Fruit fly (Drosophila melanogaster): ENCODE results near the gene CG7218.
A peak's percentile ranks its signal among the peaks of the same experiment; 100 is the strongest.

The CG7218 gene

dm6 chr3R:18183244-18183643 lies 19.0 kb upstream of the CG7218 start, which contains the start of gene cdm (continued):
- no peak for TF ChIP-seq gem (tag; optimal IDR thresholded peaks at IDR 0.05)

- TF ChIP-seq Rfx (GFP tag; IDR thresholded peaks at IDR 0.05), result peak; percentile 84
- no peak for TF ChIP-seq fru (optimal IDR thresholded peaks at IDR 0.05)
- TF ChIP-seq YL-1 (GFP tag; optimal IDR thresholded peaks at IDR 0.05), result peak; percentile 77
- peak; percentile 69 for TF ChIP-seq dm (GFP tag; optimal IDR thresholded peaks at IDR 0.05)
- peak; percentile 88 for TF ChIP-seq run (tag; optimal IDR thresholded peaks at IDR 0.05)
- TF ChIP-seq kah (GFP tag; optimal IDR thresholded peaks at IDR 0.05), result peak; percentile 84
- TF ChIP-seq sc (optimal IDR thresholded peaks at IDR 0.05), result no peak
- peak; percentile 89 for TF ChIP-seq sc (GFP tag; optimal IDR thresholded peaks at IDR 0.05)
- TF ChIP-seq CG8478 (optimal IDR thresholded peaks at IDR 0.05), result no peak
- peak; percentile 73; the same call in 1 of the 2 replicates for TF ChIP-seq wdn (GFP tag; IDR thresholded peaks at IDR 0.05)
- TF ChIP-seq CG7372 (GFP tag; IDR thresholded peaks at IDR 0.05), result peak; percentile 88
- TF ChIP-seq CG9727 (GFP tag; optimal IDR thresholded peaks at IDR 0.05), result peak; percentile 96
- peak; percentile 68; the same call in 1 of the 2 replicates for TF ChIP-seq gt (GFP tag; IDR thresholded peaks at IDR 0.05)
- TF ChIP-seq Mes4 (GFP tag; optimal IDR thresholded peaks at IDR 0.05), result peak; percentile 90
- TF ChIP-seq Oli (tag; optimal IDR thresholded peaks at IDR 0.05), result peak; percentile 95
- peak; percentile 94 for TF ChIP-seq org-1 (GFP tag; optimal IDR thresholded peaks at IDR 0.05)
- TF ChIP-seq gfzf (GFP tag; optimal IDR thresholded peaks at IDR 0.05), result no peak
- peak; percentile 66 for TF ChIP-seq E2f2 (GFP tag; IDR thresholded peaks at IDR 0.05)
- peak; percentile 43 for TF ChIP-seq ash1 (GFP tag; optimal IDR thresholded peaks at IDR 0.05)
- TF ChIP-seq Pdp1 (GFP tag; optimal IDR thresholded peaks at IDR 0.05), result peak; percentile 86 to 92
- peak; percentile 93 for TF ChIP-seq ci (GFP tag; IDR thresholded peaks at IDR 0.05)
- TF ChIP-seq Adf1 (GFP tag; IDR thresholded peaks at IDR 0.05), result peak; percentile 67
- TF ChIP-seq CG2889 (GFP tag; IDR thresholded peaks at IDR 0.05), result peak; percentile 71; the same call in 2 of the 3 replicates
- peak; percentile 96 for TF ChIP-seq CG30403 (GFP tag; optimal IDR thresholded peaks at IDR 0.05)
- TF ChIP-seq pum (GFP tag; optimal IDR thresholded peaks at IDR 0.05), result peak; percentile 91
- peak; percentile 74 for TF ChIP-seq CG33213 (GFP tag; optimal IDR thresholded peaks at IDR 0.05)
- peak; percentile 69 for TF ChIP-seq Drgx (GFP tag; IDR thresholded peaks at IDR 0.05)
- TF ChIP-seq CG1647 (GFP tag; optimal IDR thresholded peaks at IDR 0.05), result peak; percentile 81
- TF ChIP-seq NfI (GFP tag; optimal IDR thresholded peaks at IDR 0.05), result peak; percentile 92
- TF ChIP-seq CG14710 (tag; optimal IDR thresholded peaks at IDR 0.05), result peak; percentile 93
- peak; percentile 92 for TF ChIP-seq bab2 (GFP tag; optimal IDR thresholded peaks at IDR 0.05)
- no peak for TF ChIP-seq lov (optimal IDR thresholded peaks at IDR 0.05)
- 0 out of 3 replicates have a peak, but pooled peaks have one; percentile 49 for TF ChIP-seq lov (GFP tag; IDR thresholded peaks at IDR 0.05)
- TF ChIP-seq CG3726 (GFP tag; IDR thresholded peaks at IDR 0.05), result peak; percentile 72
- TF ChIP-seq Abd-B (GFP tag; optimal IDR thresholded peaks at IDR 0.05), result peak; percentile 95
- TF ChIP-seq pzg (GFP tag; optimal IDR thresholded peaks at IDR 0.05), result peak; percentile 3
- no peak for TF ChIP-seq hbn (GFP tag; IDR thresholded peaks at IDR 0.05; ENCODE audit: partially characterized antibody)
- peak; percentile 86 for TF ChIP-seq slou (GFP tag; optimal IDR thresholded peaks at IDR 0.05)
- TF ChIP-seq CG10431 (GFP tag; optimal IDR thresholded peaks at IDR 0.05), result peak; percentile 83
- TF ChIP-seq CG15696 (tag; optimal IDR thresholded peaks at IDR 0.05), result peak; percentile 91
- peak; percentile 73 for TF ChIP-seq Taf1 (GFP tag; IDR thresholded peaks at IDR 0.05)
- no peak for TF ChIP-seq Deaf1 (tag; optimal IDR thresholded peaks at IDR 0.05)
- TF ChIP-seq kni (GFP tag; optimal IDR thresholded peaks at IDR 0.05), result peak; percentile 85
- TF ChIP-seq CHES-1-like (GFP tag; optimal IDR thresholded peaks at IDR 0.05), result peak; percentile 91
- peak; percentile 90 for TF ChIP-seq CG6683 (GFP tag; optimal IDR thresholded peaks at IDR 0.05)
- no peak for TF ChIP-seq HLHmδ (GFP tag; optimal IDR thresholded peaks at IDR 0.05)
Measured at dm6 chr3R:18171983-18172967, 8.1 kb upstream of the CG7218 start.

Data from whole organism, embryonic.